Worm (Caenorhabditis elegans) whole organism, L3 larva: Measurements from ENCODE around the gene gst-41.
"Not testable (repeated sequence)": the region's sequence is repeated elsewhere in the genome, so short reads cannot be mapped to it uniquely, and the experiment has no call there.

Experiments
- R02D3.7 ChIP-seq: fragments of 150-350 bp; optimal IDR thresholded peaks from 2 replicates; lab custom pipeline; 2014; ENCODE audit warnings: missing biosample characterization, missing genetic modification characterization
- aly-2 ChIP-seq: fragments of 150-350 bp; optimal IDR thresholded peaks from 2 replicates; lab custom pipeline; 2014; ENCODE audit warnings: missing biosample characterization, missing genetic modification characterization
- ceh-16 ChIP-seq: sonication (generic microtip); optimal IDR thresholded peaks from 2 replicates; lab custom pipeline; 2017; ENCODE audit warnings: missing biosample characterization, missing genetic modification characterization
- ceh-28 ChIP-seq: fragments of 150-350 bp; optimal IDR thresholded peaks from 2 replicates; lab custom pipeline; 2014; ENCODE audit warnings: missing biosample characterization, missing genetic modification reagents, missing genetic modification characterization
- ceh-82 ChIP-seq: fragments of 150-350 bp; optimal IDR thresholded peaks from 2 replicates; lab custom pipeline; 2014; ENCODE audit warnings: missing biosample characterization, missing genetic modification characterization
- ceh-9 ChIP-seq: sonication (generic microtip); optimal IDR thresholded peaks from 2 replicates; lab custom pipeline; 2018; ENCODE audit warnings: missing biosample characterization, missing genetic modification characterization
- daf-12 ChIP-seq: fragments of 150-350 bp; optimal IDR thresholded peaks from 2 replicates; lab custom pipeline; 2014; ENCODE audit warnings: missing biosample characterization, missing genetic modification reagents, missing genetic modification characterization
- egl-5 ChIP-seq: fragments of 150-350 bp; optimal IDR thresholded peaks from 2 replicates; lab custom pipeline; 2017; ENCODE audit warnings: missing biosample characterization, missing genetic modification reagents, missing genetic modification characterization, inconsistent platforms
- elt-2 ChIP-seq: sonication (generic microtip); optimal IDR thresholded peaks from 2 replicates; lab custom pipeline; 2016; ENCODE audit warnings: missing genetic modification reagents, mild to moderate bottlenecking, missing genetic modification characterization, missing compliant biosample characterization
- elt-3 ChIP-seq, 3 experiments: fragments of 150-350 bp in 1 of 3; sonication (generic microtip) in 2 of 3; optimal IDR thresholded peaks; 2 replicates in 2 of 3; 4 replicates in 1 of 3; lab custom pipeline; 2014 to 2017; ENCODE audit warnings: missing biosample characterization in 3 of 3, missing genetic modification characterization in 3 of 3
- fkh-10 ChIP-seq: sonication (generic microtip); optimal IDR thresholded peaks from 2 replicates; lab custom pipeline; 2017; ENCODE audit warnings: missing biosample characterization, missing genetic modification reagents, missing genetic modification characterization
- fkh-2 ChIP-seq: fragments of 150-350 bp; optimal IDR thresholded peaks from 2 replicates; lab custom pipeline; 2014; ENCODE audit warnings: missing biosample characterization, missing genetic modification reagents, missing genetic modification characterization
- hmg-11 ChIP-seq: sonication (generic microtip); optimal IDR thresholded peaks from 2 replicates; lab custom pipeline; 2016; ENCODE audit warnings: missing genetic modification characterization, missing compliant biosample characterization
- jun-1 ChIP-seq: fragments of 150-350 bp; optimal IDR thresholded peaks from 2 replicates; lab custom pipeline; 2014; ENCODE audit warnings: missing biosample characterization, missing genetic modification reagents, missing genetic modification characterization
- lin-15B ChIP-seq: fragments of 150-350 bp; optimal IDR thresholded peaks from 2 replicates; lab custom pipeline; 2014; ENCODE audit warnings: missing biosample characterization, missing genetic modification characterization
- lin-39 ChIP-seq: fragments of 150-350 bp; optimal IDR thresholded peaks from 2 replicates; lab custom pipeline; 2018; ENCODE audit warnings: missing biosample characterization, missing genetic modification reagents, missing genetic modification characterization
- lsy-12 ChIP-seq: sonication (generic microtip); optimal IDR thresholded peaks from 2 replicates; lab custom pipeline; 2016; ENCODE audit warnings: mild to moderate bottlenecking, missing genetic modification characterization, missing compliant biosample characterization
- mdl-1 ChIP-seq: fragments of 150-350 bp; optimal IDR thresholded peaks from 2 replicates; lab custom pipeline; 2014; ENCODE audit warnings: missing biosample characterization, missing genetic modification characterization
- mml-1 ChIP-seq: fragments of 150-350 bp; sonication (generic microtip); optimal IDR thresholded peaks from 3 replicates; lab custom pipeline; 2014; ENCODE audit warnings: missing biosample characterization, missing genetic modification characterization
- nfya-1 ChIP-seq: sonication (generic microtip); optimal IDR thresholded peaks from 2 replicates; lab custom pipeline; 2017; ENCODE audit warnings: missing genetic modification characterization, mild to moderate bottlenecking, missing compliant biosample characterization, antibody characterized with exemption, moderate library complexity; ENCODE audit not compliant: insufficient read depth
- nhr-11 ChIP-seq: fragments of 150-350 bp; optimal IDR thresholded peaks from 2 replicates; lab custom pipeline; 2014; ENCODE audit warnings: missing biosample characterization, missing genetic modification characterization
- nhr-23 ChIP-seq: fragments of 150-350 bp; optimal IDR thresholded peaks from 2 replicates; lab custom pipeline; 2014; ENCODE audit warnings: missing biosample characterization, missing genetic modification reagents, missing genetic modification characterization
- nhr-25 ChIP-seq: sonication (generic microtip); optimal IDR thresholded peaks from 2 replicates; lab custom pipeline; 2017; ENCODE audit warnings: missing biosample characterization, missing genetic modification characterization
- nhr-28 ChIP-seq: fragments of 150-350 bp; optimal IDR thresholded peaks from 2 replicates; lab custom pipeline; 2014; ENCODE audit warnings: missing biosample characterization, missing genetic modification characterization
- nhr-43 ChIP-seq: sonication (generic microtip); optimal IDR thresholded peaks from 2 replicates; lab custom pipeline; 2016; ENCODE audit warnings: mild to moderate bottlenecking, missing genetic modification characterization, missing compliant biosample characterization; ENCODE audit not compliant: poor library complexity, severe bottlenecking
- nhr-76 ChIP-seq: fragments of 150-350 bp; sonication (generic microtip); optimal IDR thresholded peaks from 5 replicates; lab custom pipeline; 2014; ENCODE audit warnings: missing biosample characterization, missing genetic modification characterization
- nhr-77 ChIP-seq: fragments of 150-350 bp; optimal IDR thresholded peaks from 2 replicates; lab custom pipeline; 2014; ENCODE audit warnings: missing biosample characterization, missing genetic modification characterization
- pha-4 ChIP-seq: fragments of 150-350 bp; optimal IDR thresholded peaks from 2 replicates; lab custom pipeline; 2014; ENCODE audit warnings: missing biosample characterization, missing genetic modification reagents, missing genetic modification characterization
- sea-2 ChIP-seq: fragments of 150-350 bp; sonication (generic microtip); optimal IDR thresholded peaks from 4 replicates; lab custom pipeline; 2014; ENCODE audit warnings: missing biosample characterization, missing genetic modification reagents, missing genetic modification characterization
- tbx-2 ChIP-seq: sonication (generic microtip); optimal IDR thresholded peaks from 2 replicates; lab custom pipeline; 2016; ENCODE audit warnings: mild to moderate bottlenecking, missing genetic modification characterization, missing compliant biosample characterization
- unc-39 ChIP-seq: sonication (generic microtip); optimal IDR thresholded peaks from 4 replicates; lab custom pipeline; 2017; ENCODE audit warnings: missing biosample characterization, missing genetic modification characterization
- zag-1 ChIP-seq: fragments of 150-350 bp; optimal IDR thresholded peaks from 2 replicates; lab custom pipeline; 2014; ENCODE audit warnings: missing biosample characterization, missing genetic modification characterization
- ztf-4 ChIP-seq: fragments of 150-350 bp; optimal IDR thresholded peaks from 2 replicates; lab custom pipeline; 2014; ENCODE audit warnings: missing biosample characterization, missing genetic modification characterization

gst-41 gene

ce11 chrV:7399202-7399601, at the start of gene gst-41:
gst-41 (minus strand) TSS chrV:7399302.
- no peak for TF ChIP-seq lin-39
- TF ChIP-seq, all 47 proteins: peak for 0

- TF ChIP-seq elt-2 (tag; lab: Kevin White, UChicago) (no peak), ceh-82 (no peak), ceh-16 (tag; lab: Kevin White, UChicago) (no peak), jun-1 (tag; lab: Kevin White, UChicago) (no peak), nhr-11 (tag; lab: Kevin White, UChicago) (no peak), mdl-1 (tag; lab: Kevin White, UChicago) (no peak), egl-5 (tag; lab: Kevin White, UChicago) (no peak), zag-1 (tag; lab: Kevin White, UChicago) (no peak), sea-2 (no peak), R02D3.7 (tag; lab: Kevin White, UChicago) (no peak), nhr-23 (tag; lab: Kevin White, UChicago) (no peak), lin-15B (tag; lab: Kevin White, UChicago) (no peak)
Observed at ce11 chrV:7446965-7447364, 47.9 kb upstream of the gst-41 start, which contains the start of gene F25E5.5. F25E5.5 (plus strand) TSS chrV:7447265.

DNA sequence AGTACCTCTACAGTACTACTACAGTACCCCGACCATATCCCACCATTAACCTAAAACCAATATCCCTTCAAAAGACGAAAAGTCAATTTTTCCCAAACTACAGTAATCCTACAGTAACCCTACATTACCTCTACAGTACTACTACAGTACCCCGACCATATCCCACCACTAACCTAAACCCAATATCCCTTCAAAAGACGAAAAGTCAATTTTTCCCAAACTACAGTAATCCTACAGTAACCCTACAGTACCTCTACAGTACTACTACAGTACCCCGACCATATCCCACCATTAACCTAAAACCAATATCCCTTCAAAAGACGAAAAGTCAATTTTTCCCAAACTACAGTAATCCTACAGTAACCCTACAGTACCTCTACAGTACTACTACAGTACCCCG, 45.2 kb upstream of the gst-41 start, which contains the start of gene nhr-141:
Gene nhr-141 (plus strand): TSS at position 331 of the 400 bp plus-strand sequence.
- TF ChIP-seq fkh-10 (GFP tag; lab: Kevin White, UChicago); nhr-25; unc-39: not testable (repeated sequence)

DNA sequence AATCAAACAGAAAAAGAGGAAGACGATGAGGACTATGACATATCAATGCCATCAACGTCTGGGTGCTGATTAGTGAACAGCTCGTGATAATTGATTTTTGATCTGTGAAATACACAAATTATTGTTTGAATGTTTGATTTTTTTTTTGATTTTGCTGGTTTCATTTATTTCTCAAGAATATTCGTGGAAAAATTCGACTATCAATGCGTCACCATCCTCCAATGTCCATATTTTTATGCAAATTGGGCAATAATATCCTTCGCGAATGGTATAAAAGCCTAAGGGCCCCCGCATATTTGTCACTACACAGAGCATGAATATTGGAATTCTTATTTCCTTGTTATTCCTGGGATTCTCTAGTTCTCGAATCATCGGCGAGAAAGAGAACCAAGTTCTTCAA, 40.7 kb upstream of the gst-41 start, which contains the start of gene try-13:
Gene try-13 (plus strand): TSS at position 301 of the 400 bp plus-strand sequence.
- no peak for TF ChIP-seq fkh-2 (tag; lab: Kevin White, UChicago)
- no peak for TF ChIP-seq mml-1
- TF ChIP-seq pha-4, result no peak
- TF ChIP-seq tbx-2, result no peak
- TF ChIP-seq ceh-16 (tag; lab: Kevin White, UChicago), result no peak
- TF ChIP-seq ceh-28 (tag; lab: Kevin White, UChicago), result no peak
- TF ChIP-seq elt-3 (tag; optimal IDR thresholded peaks at IDR 0.05; lab: Kevin White, UChicago), result no peak
- TF ChIP-seq ceh-9 (tag; lab: Kevin White, UChicago), result no peak
- TF ChIP-seq fkh-10 (GFP tag; lab: Kevin White, UChicago), result no peak
- TF ChIP-seq ceh-82, result no peak
- TF ChIP-seq nhr-43 (tag; lab: Kevin White, UChicago), result no peak
- no peak for TF ChIP-seq lsy-12 (tag; lab: Kevin White, UChicago)

- TF ChIP-seq nhr-77 (tag; lab: Kevin White, UChicago) (no peak), nhr-43 (tag; lab: Kevin White, UChicago) (no peak), zag-1 (tag; lab: Kevin White, UChicago) (no peak), elt-2 (tag; lab: Kevin White, UChicago) (no peak), ztf-4 (tag; lab: Kevin White, UChicago) (no peak), nhr-25 (no peak), sea-2 (no peak), nhr-28 (tag; lab: Kevin White, UChicago) (no peak), nhr-23 (tag; lab: Kevin White, UChicago) (no peak), nfya-1 (tag; lab: Kevin White, UChicago) (no peak), unc-39 (no peak), aly-2 (tag; lab: Kevin White, UChicago) (no peak), nhr-76 (tag; lab: Kevin White, UChicago) (no peak), daf-12 (tag; lab: Kevin White, UChicago) (no peak), elt-3 (tag; optimal IDR thresholded peaks at IDR 0.05; lab: Kevin White, UChicago) (no peak), ceh-28 (tag; lab: Kevin White, UChicago) (no peak), hmg-11 (tag; lab: Kevin White, UChicago) (no peak), pha-4 (no peak)
Observed at ce11 chrV:7437985-7438384, 38.9 kb upstream of the gst-41 start, which contains the start of gene F25E5.16. F25E5.16 (plus strand) TSS chrV:7438285.
